Fruit fly (Drosophila melanogaster) whole organism, embryonic: Measurements from ENCODE around the gene Bx42.

Source experiments
- Abd-B ChIP-seq: fragments of 200-800 bp; sonication (Bioruptor generic); optimal IDR thresholded peaks from 2 replicates; lab custom pipeline; 2018; ENCODE audit warnings: missing biosample characterization, mild to moderate bottlenecking, missing genetic modification characterization, moderate library complexity
- Ada2b ChIP-seq: fragments of 200-800 bp; sonication (Bioruptor generic); IDR thresholded peaks from 2 replicates; pipeline ENCODE4 v1.3.6; 2022; ENCODE audit warnings: missing biosample characterization, missing genetic modification characterization
- Asciz ChIP-seq: fragments of 200-800 bp; sonication (Bioruptor generic); optimal IDR thresholded peaks from 2 replicates; lab custom pipeline; 2017; ENCODE audit warnings: missing biosample characterization, mild to moderate bottlenecking, missing genetic modification characterization, missing genetic modification reagents
- Blimp-1 ChIP-seq: fragments of 200-800 bp; sonication (Bioruptor generic); optimal IDR thresholded peaks from 3 replicates; lab custom pipeline; 2018; ENCODE audit warnings: missing biosample characterization, missing genetic modification characterization, mild to moderate bottlenecking, moderate library complexity, missing genetic modification reagents
- CG10462 ChIP-seq: fragments of 200-800 bp; sonication (Bioruptor generic); optimal IDR thresholded peaks from 2 replicates; lab custom pipeline; 2016; ENCODE audit warnings: missing biosample characterization, missing genetic modification characterization
- CG11504 ChIP-seq: fragments of 200-800 bp; sonication (Bioruptor generic); optimal IDR thresholded peaks from 3 replicates; lab custom pipeline; 2019; ENCODE audit warnings: missing biosample characterization, mild to moderate bottlenecking, missing genetic modification characterization, moderate library complexity
- CG11695 ChIP-seq: fragments of 200-800 bp; sonication (Bioruptor generic); IDR thresholded peaks from 3 replicates; pipeline ENCODE4 v1.3.6; 2022; ENCODE audit warnings: missing biosample characterization, missing genetic modification characterization
- CG11696 ChIP-seq: fragments of 200-800 bp; sonication (Bioruptor generic); IDR thresholded peaks from 2 replicates; pipeline ENCODE4 v1.3.6; 2022; ENCODE audit warnings: missing biosample characterization, missing genetic modification characterization
- CG11723 ChIP-seq: fragments of 200-800 bp; sonication (Bioruptor generic); optimal IDR thresholded peaks from 2 replicates; lab custom pipeline; 2017; ENCODE audit warnings: missing biosample characterization, mild to moderate bottlenecking, missing genetic modification characterization
- CG18476 ChIP-seq: fragments of 200-800 bp; sonication (Bioruptor generic); optimal IDR thresholded peaks from 2 replicates; lab custom pipeline; 2016; ENCODE audit warnings: missing biosample characterization, mild to moderate bottlenecking, missing genetic modification characterization
- CG2678 ChIP-seq: fragments of 200-800 bp; sonication (Bioruptor generic); optimal IDR thresholded peaks from 3 replicates; lab custom pipeline; 2019; ENCODE audit warnings: missing biosample characterization, mild to moderate bottlenecking, missing genetic modification characterization, moderate library complexity
- CG2889 ChIP-seq: fragments of 200-800 bp; sonication (Bioruptor generic); IDR thresholded peaks from 3 replicates; pipeline ENCODE4 v1.3.6; 2022; ENCODE audit warnings: missing biosample characterization, missing genetic modification characterization
- CG30403 ChIP-seq: fragments of 200-800 bp; sonication (Bioruptor generic); optimal IDR thresholded peaks from 3 replicates; lab custom pipeline; 2016; ENCODE audit warnings: missing biosample characterization, missing genetic modification characterization
- CG31365 ChIP-seq: fragments of 200-800 bp; sonication (Bioruptor generic); optimal IDR thresholded peaks from 2 replicates; lab custom pipeline; 2018; ENCODE audit warnings: missing biosample characterization, mild to moderate bottlenecking, missing genetic modification characterization
- CG4404 ChIP-seq: fragments of 200-800 bp; sonication (Bioruptor generic); IDR thresholded peaks from 2 replicates; pipeline ENCODE4 v1.3.6; 2022; ENCODE audit warnings: missing biosample characterization, missing genetic modification characterization
- CG4424 ChIP-seq: fragments of 200-800 bp; sonication (Bioruptor generic); optimal IDR thresholded peaks from 3 replicates; lab custom pipeline; 2016; ENCODE audit warnings: missing biosample characterization, missing genetic modification characterization
- CG9215 ChIP-seq: fragments of 200-800 bp; sonication (Bioruptor generic); IDR thresholded peaks from 2 replicates; pipeline ENCODE4 v1.3.6; 2022; ENCODE audit warnings: missing biosample characterization, missing genetic modification characterization
- CTCF ChIP-seq: fragments of 200-800 bp; sonication (Bioruptor generic); optimal IDR thresholded peaks from 2 replicates; lab custom pipeline; 2017; ENCODE audit warnings: missing biosample characterization, mild to moderate bottlenecking, missing genetic modification characterization, moderate library complexity
- D19B ChIP-seq: fragments of 200-800 bp; sonication (Bioruptor generic); optimal IDR thresholded peaks from 2 replicates; lab custom pipeline; 2017; ENCODE audit warnings: missing biosample characterization, mild to moderate bottlenecking, missing genetic modification characterization
- Dek ChIP-seq: fragments of 200-800 bp; sonication (Bioruptor generic); optimal IDR thresholded peaks from 3 replicates; lab custom pipeline; 2019; ENCODE audit warnings: missing biosample characterization, mild to moderate bottlenecking, missing genetic modification characterization, moderate library complexity
- Dip2 ChIP-seq: fragments of 200-800 bp; sonication (Bioruptor generic); IDR thresholded peaks from 2 replicates; pipeline ENCODE4 v1.3.6; 2022; ENCODE audit warnings: missing biosample characterization, missing genetic modification characterization
- E2f2 ChIP-seq: fragments of 200-800 bp; sonication (Bioruptor generic); IDR thresholded peaks from 2 replicates; pipeline ENCODE4 v1.3.6; 2022; ENCODE audit warnings: missing biosample characterization, missing genetic modification characterization
- Ets65A ChIP-seq: fragments of 200-800 bp; sonication (Bioruptor generic); peaks from one replicate; lab custom pipeline; 2016; ENCODE audit warnings: missing biosample characterization, missing genetic modification characterization
- HHEX ChIP-seq: fragments of 200-800 bp; sonication (Bioruptor generic); optimal IDR thresholded peaks from 3 replicates; lab custom pipeline; 2017; ENCODE audit warnings: missing biosample characterization, mild to moderate bottlenecking, missing genetic modification characterization, missing genetic modification reagents
- Optix ChIP-seq: fragments of 200-800 bp; sonication (Bioruptor generic); IDR thresholded peaks from 3 replicates; pipeline ENCODE4 v1.3.6; 2022; ENCODE audit warnings: missing biosample characterization, missing genetic modification characterization
- PHDP ChIP-seq: fragments of 200-800 bp; sonication (Bioruptor generic); optimal IDR thresholded peaks from 3 replicates; lab custom pipeline; 2018; ENCODE audit warnings: missing biosample characterization, mild to moderate bottlenecking, missing genetic modification characterization, moderate library complexity
- Six4 ChIP-seq: fragments of 200-800 bp; sonication (Bioruptor generic); optimal IDR thresholded peaks from 2 replicates; lab custom pipeline; 2016; ENCODE audit warnings: missing biosample characterization, missing genetic modification characterization
- Sox102F ChIP-seq: fragments of 200-800 bp; sonication (Bioruptor generic); optimal IDR thresholded peaks from 2 replicates; lab custom pipeline; 2018; ENCODE audit warnings: missing biosample characterization, mild to moderate bottlenecking, missing genetic modification characterization, moderate library complexity
- Ssrp ChIP-seq: fragments of 200-800 bp; sonication (Bioruptor generic); optimal IDR thresholded peaks from 2 replicates; lab custom pipeline; 2018; ENCODE audit warnings: missing biosample characterization, mild to moderate bottlenecking, missing genetic modification characterization, moderate library complexity
- ap ChIP-seq: fragments of 200-800 bp; sonication (Bioruptor generic); IDR thresholded peaks from 2 replicates; pipeline ENCODE4 v1.3.6; 2022; ENCODE audit warnings: missing biosample characterization, missing genetic modification characterization
- az2 ChIP-seq: fragments of 200-800 bp; sonication (Bioruptor generic); optimal IDR thresholded peaks from 3 replicates; lab custom pipeline; 2016; ENCODE audit warnings: missing biosample characterization, missing genetic modification characterization
- bcd ChIP-seq: fragments of 200-800 bp; sonication (Bioruptor generic); optimal IDR thresholded peaks from 2 replicates; lab custom pipeline; 2017; ENCODE audit warnings: missing biosample characterization, mild to moderate bottlenecking, missing genetic modification characterization
- croc ChIP-seq: fragments of 200-800 bp; sonication (Bioruptor generic); conservative IDR thresholded peaks from 3 replicates; pipeline ENCODE4 v1.3.6; 2022; ENCODE audit warnings: missing biosample characterization, missing genetic modification characterization
- dimm ChIP-seq: fragments of 200-800 bp; sonication (Bioruptor generic); IDR thresholded peaks from 2 replicates; pipeline ENCODE4 v1.3.6; 2022; ENCODE audit warnings: missing biosample characterization, missing genetic modification characterization
- esg ChIP-seq: fragments of 200-800 bp; sonication (Bioruptor generic); conservative IDR thresholded peaks from 2 replicates; pipeline ENCODE4 v1.3.6; 2022; ENCODE audit warnings: missing biosample characterization, missing genetic modification characterization
- fd64A ChIP-seq: fragments of 200-800 bp; sonication (Bioruptor generic); optimal IDR thresholded peaks from 3 replicates; lab custom pipeline; 2018; ENCODE audit warnings: missing biosample characterization, mild to moderate bottlenecking, missing genetic modification characterization
- insv ChIP-seq, 2 experiments: fragments of 200-800 bp; sonication (Bioruptor generic); optimal IDR thresholded peaks; 3 replicates each; lab custom pipeline; 2016 to 2018; ENCODE audit warnings: missing biosample characterization in 2 of 2, missing genetic modification characterization in 2 of 2
- ken ChIP-seq: fragments of 200-800 bp; sonication (Bioruptor generic); IDR thresholded peaks from 3 replicates; pipeline ENCODE4 v1.3.6; 2022; ENCODE audit warnings: missing biosample characterization, missing genetic modification characterization
- kni ChIP-seq: fragments of 200-800 bp; sonication (Bioruptor generic); optimal IDR thresholded peaks from 3 replicates; lab custom pipeline; 2017; ENCODE audit warnings: mild to moderate bottlenecking, missing biosample characterization, missing genetic modification reagents, missing genetic modification characterization
- lab ChIP-seq: fragments of 200-800 bp; sonication (Bioruptor generic); optimal IDR thresholded peaks from 3 replicates; lab custom pipeline; 2017; ENCODE audit warnings: missing biosample characterization, missing genetic modification characterization, mild to moderate bottlenecking, moderate library complexity, missing genetic modification reagents
- nerfin-1 ChIP-seq: fragments of 200-800 bp; sonication (Bioruptor generic); optimal IDR thresholded peaks from 3 replicates; lab custom pipeline; 2019; ENCODE audit warnings: missing biosample characterization, mild to moderate bottlenecking, missing genetic modification characterization, moderate library complexity
- onecut ChIP-seq: fragments of 200-800 bp; sonication (Bioruptor generic); IDR thresholded peaks from 2 replicates; pipeline ENCODE4 v1.3.6; 2022; ENCODE audit warnings: missing biosample characterization, missing genetic modification characterization
- pb ChIP-seq: fragments of 200-800 bp; sonication (Bioruptor generic); optimal IDR thresholded peaks from 3 replicates; lab custom pipeline; 2016; ENCODE audit warnings: missing biosample characterization, missing genetic modification characterization
- slbo ChIP-seq: fragments of 200-800 bp; sonication (Bioruptor generic); IDR thresholded peaks from 2 replicates; pipeline ENCODE4 v1.3.6; 2022; ENCODE audit warnings: missing biosample characterization, missing genetic modification characterization
- stwl ChIP-seq: fragments of 200-800 bp; sonication (Bioruptor generic); optimal IDR thresholded peaks from 3 replicates; lab custom pipeline; 2018; ENCODE audit warnings: missing biosample characterization, mild to moderate bottlenecking, missing genetic modification characterization, moderate library complexity
- tio ChIP-seq: fragments of 200-800 bp; sonication (Bioruptor generic); optimal IDR thresholded peaks from 2 replicates; lab custom pipeline; 2017; ENCODE audit warnings: missing biosample characterization, missing genetic modification characterization, inconsistent platforms
- trem ChIP-seq: fragments of 200-800 bp; optimal IDR thresholded peaks from 3 replicates; lab custom pipeline; 2019; ENCODE audit warnings: missing biosample characterization, mild to moderate bottlenecking, missing genetic modification characterization, moderate library complexity
- unc-4 ChIP-seq: fragments of 200-800 bp; sonication (Bioruptor generic); IDR thresholded peaks from 2 replicates; pipeline ENCODE4 v1.3.6; 2022; ENCODE audit warnings: missing biosample characterization, missing genetic modification characterization; ENCODE audit not compliant: partially characterized antibody
- zen ChIP-seq: fragments of 200-800 bp; sonication (Bioruptor generic); optimal IDR thresholded peaks from 3 replicates; lab custom pipeline; 2018; ENCODE audit warnings: missing biosample characterization, mild to moderate bottlenecking, missing genetic modification characterization, moderate library complexity
- zfh1 ChIP-seq: fragments of 200-800 bp; sonication (Bioruptor generic); IDR thresholded peaks from 3 replicates; pipeline ENCODE4 v1.3.6; 2022; ENCODE audit warnings: missing biosample characterization, missing genetic modification characterization

Gene Bx42

dm6 chrX:9127264-9128011 is 21.0 kb upstream of the Bx42 start (continued):
- TF ChIP-seq PHDP = peak; percentile 6
- TF ChIP-seq HHEX (GFP tag; lab: Kevin White, UChicago) = no peak
- peak; percentile 47 for TF ChIP-seq lab
- TF ChIP-seq az2 = peak; percentile 2
- peak; percentile 13 for TF ChIP-seq nerfin-1
- TF ChIP-seq tio (GFP tag; lab: Kevin White, UChicago) = peak; percentile 15
- TF ChIP-seq CG18476 (GFP tag; lab: Kevin White, UChicago) = no peak
- no peak for TF ChIP-seq CG10462 (GFP tag; lab: Kevin White, UChicago)
- TF ChIP-seq Six4 (GFP tag; lab: Kevin White, UChicago) = no peak
- no peak for TF ChIP-seq CG4404 (GFP tag; lab: Robert Waterston, UW)
- no peak for TF ChIP-seq E2f2 (GFP tag; lab: Robert Waterston, UW)
- TF ChIP-seq Ssrp (tag; lab: Kevin White, UChicago) = peak; percentile 36
- no peak for TF ChIP-seq CTCF (GFP tag; lab: Kevin White, UChicago)
- TF ChIP-seq Ada2b (GFP tag; lab: Robert Waterston, UW) = 0 out of 2 replicates have a peak, but pooled peaks have one; percentile 22
- peak; percentile 31 for TF ChIP-seq CG11504 (tag; lab: Kevin White, UChicago)
- TF ChIP-seq CG30403 (GFP tag; lab: Kevin White, UChicago) = peak; percentile 30
- peak; percentile 60 for TF ChIP-seq kni (GFP tag; lab: Kevin White, UChicago)
- no peak for TF ChIP-seq D19B (GFP tag; lab: Kevin White, UChicago)
- no peak for TF ChIP-seq trem (tag; lab: Kevin White, UChicago)
- no peak for TF ChIP-seq stwl
- TF ChIP-seq Optix (GFP tag; lab: Robert Waterston, UW) = no peak
- TF ChIP-seq zfh1 (GFP tag; lab: Robert Waterston, UW) = peak; percentile 62; the same call in 2 of the 3 replicates
- TF ChIP-seq CG4424 (GFP tag; lab: Kevin White, UChicago) = peak; percentile 3
- TF ChIP-seq Dip2 (GFP tag; lab: Robert Waterston, UW) = no peak
- no peak for TF ChIP-seq CG9215 (GFP tag; lab: Robert Waterston, UW)
- no peak for TF ChIP-seq CG2889 (GFP tag; lab: Robert Waterston, UW)
- peak; percentile 92 for TF ChIP-seq zen (tag; lab: Kevin White, UChicago)
- TF ChIP-seq Sox102F (GFP tag; lab: Kevin White, UChicago) = peak; percentile 37
- TF ChIP-seq CG31365 (tag; lab: Kevin White, UChicago) = no peak
- TF ChIP-seq CG11696 (GFP tag; lab: Robert Waterston, UW) = peak; percentile 76
- TF ChIP-seq esg (GFP tag; lab: Robert Waterston, UW) = 0 out of 2 replicates have a peak, but pooled peaks have one; percentile 12
- TF ChIP-seq ken (GFP tag; lab: Robert Waterston, UW) = peak; percentile 7; the same call in 1 of the 3 replicates
- TF ChIP-seq CG11695 (GFP tag; lab: Robert Waterston, UW) = 0 out of 3 replicates have a peak, but pooled peaks have one; percentile 31
- no peak for TF ChIP-seq CG11723
- TF ChIP-seq onecut (GFP tag; lab: Robert Waterston, UW) = no peak
- no peak for TF ChIP-seq croc
- TF ChIP-seq Ets65A = peak; percentile 27
- TF ChIP-seq pb (GFP tag; lab: Kevin White, UChicago) = no peak
- TF ChIP-seq fd64A = no peak
- peak; percentile 37 for TF ChIP-seq CG2678 (tag; lab: Kevin White, UChicago)
- no peak for TF ChIP-seq Dek (tag; lab: Kevin White, UChicago)
- TF ChIP-seq Abd-B (GFP tag; lab: Kevin White, UChicago) = no peak
- peak in 1 of 2 experiments; percentile 47 for TF ChIP-seq insv (GFP tag; optimal IDR thresholded peaks at IDR 0.05; lab: Kevin White, UChicago)
- TF ChIP-seq slbo (GFP tag; lab: Robert Waterston, UW) = 0 out of 2 replicates have a peak, but pooled peaks have one; percentile 33
- TF ChIP-seq ap (GFP tag; lab: Robert Waterston, UW) = no peak
- peak; percentile 9 for TF ChIP-seq Blimp-1 (GFP tag; lab: Kevin White, UChicago)
- no peak for TF ChIP-seq unc-4 (GFP tag; lab: Robert Waterston, UW)
- TF ChIP-seq dimm (GFP tag; lab: Robert Waterston, UW) = no peak
- no peak for TF ChIP-seq Asciz (GFP tag; lab: Kevin White, UChicago)
- TF ChIP-seq bcd (GFP tag; lab: Kevin White, UChicago) = peak; percentile 17
